Fruit fly (Drosophila melanogaster) whole organism, wandering third instar larva: ENCODE results near the gene sv.

Source experiments
- Abd-B ChIP-seq: fragments of >200 bp; optimal IDR thresholded peaks from 2 replicates; lab custom pipeline; 2017; ENCODE audit warnings: missing biosample characterization, missing genetic modification characterization
- CG32264 ChIP-seq: fragments of 200-800 bp; sonication (Bioruptor generic); optimal IDR thresholded peaks from 2 replicates; lab custom pipeline; 2016; ENCODE audit warnings: missing biosample characterization, missing genetic modification characterization
- CrebA ChIP-seq: fragments of 200-800 bp; sonication (Bioruptor generic); optimal IDR thresholded peaks from 2 replicates; lab custom pipeline; 2016; ENCODE audit warnings: missing biosample characterization, mild to moderate bottlenecking, missing genetic modification characterization, borderline replicate concordance
- Dfd ChIP-seq: fragments of >200 bp; optimal IDR thresholded peaks from 2 replicates; lab custom pipeline; 2017; ENCODE audit warnings: missing biosample characterization, missing genetic modification characterization
- Dif ChIP-seq: fragments of 200-275, 200-300 bp; sonication (Bioruptor generic); optimal IDR thresholded peaks from 2 replicates; lab custom pipeline; 2018; ENCODE audit warnings: missing biosample characterization, missing genetic modification characterization; ENCODE audit not compliant: partially characterized antibody
- GATAd ChIP-seq: sonication (Bioruptor generic); optimal IDR thresholded peaks from 2 replicates; lab custom pipeline; 2016; ENCODE audit warnings: missing biosample characterization, missing genetic modification characterization
- HLH106 ChIP-seq: fragments of 200-800 bp; optimal IDR thresholded peaks from 3 replicates; lab custom pipeline; 2019; ENCODE audit warnings: missing biosample characterization, mild to moderate bottlenecking, missing genetic modification characterization, moderate library complexity
- Hr78 ChIP-seq: fragments of >200 bp; optimal IDR thresholded peaks from 2 replicates; lab custom pipeline; 2017; ENCODE audit warnings: missing biosample characterization, missing genetic modification characterization
- Jra ChIP-seq: sonication (Bioruptor generic); optimal IDR thresholded peaks from 2 replicates; lab custom pipeline; 2016; ENCODE audit warnings: missing biosample characterization, missing genetic modification characterization
- Myc ChIP-seq: fragments of >200 bp; optimal IDR thresholded peaks from 2 replicates; lab custom pipeline; 2017
- N ChIP-seq: fragments of >200 bp; optimal IDR thresholded peaks from 2 replicates; lab custom pipeline; 2018; ENCODE audit warnings: missing biosample characterization, missing external identifiers, missing genetic modification characterization
- OdsH ChIP-seq: fragments of 200-800 bp; sonication (Bioruptor generic); optimal IDR thresholded peaks from 2 replicates; lab custom pipeline; 2016; ENCODE audit warnings: missing biosample characterization, mild to moderate bottlenecking, missing genetic modification characterization
- Rel ChIP-seq, 2 experiments: fragments of 200-800 bp; sonication (Bioruptor generic) in 1 of 2; optimal IDR thresholded peaks; 2 replicates in 1 of 2; 3 replicates in 1 of 2; lab custom pipeline; 2016 to 2019; ENCODE audit warnings: mild to moderate bottlenecking in 2 of 2, missing biosample characterization in 2 of 2, missing genetic modification characterization in 2 of 2, moderate library complexity in 1 of 2
- Sp1 ChIP-seq: fragments of 200-800 bp; sonication (Bioruptor generic); optimal IDR thresholded peaks from 3 replicates; lab custom pipeline; 2019; ENCODE audit warnings: missing biosample characterization, mild to moderate bottlenecking, missing genetic modification characterization, moderate library complexity
- Vsx2 ChIP-seq: fragments of 200-300, 225-300 bp; sonication (Bioruptor generic); optimal IDR thresholded peaks from 2 replicates; lab custom pipeline; 2018; ENCODE audit warnings: missing biosample characterization, missing genetic modification characterization; ENCODE audit not compliant: partially characterized antibody
- brk ChIP-seq: fragments of 200-800 bp; sonication (Bioruptor generic); optimal IDR thresholded peaks from 2 replicates; lab custom pipeline; 2016; ENCODE audit warnings: missing biosample characterization, mild to moderate bottlenecking, missing genetic modification characterization
- dl ChIP-seq, 2 experiments: fragments of 175-275, 200-275 bp in 1 of 2; fragments of 200-275 bp in 1 of 2; sonication (Bioruptor generic); optimal IDR thresholded peaks; lab custom pipeline; 2018; ENCODE audit warnings: mild to moderate bottlenecking in 2 of 2, missing biosample characterization in 2 of 2, missing genetic modification characterization in 2 of 2, moderate library complexity in 2 of 2; ENCODE audit not compliant: partially characterized antibody in 2 of 2, insufficient read depth in 1 of 2
- dmrt93B ChIP-seq: fragments of 200-800 bp; sonication (Bioruptor generic); optimal IDR thresholded peaks from 2 replicates; lab custom pipeline; 2018; ENCODE audit warnings: missing biosample characterization, mild to moderate bottlenecking, missing genetic modification characterization
- dsf ChIP-seq: sonication (Bioruptor generic); optimal IDR thresholded peaks from 2 replicates; lab custom pipeline; 2016; ENCODE audit warnings: missing biosample characterization, missing genetic modification characterization, borderline replicate concordance
- ey ChIP-seq: fragments of 200-800 bp; sonication (Bioruptor generic); optimal IDR thresholded peaks from 2 replicates; lab custom pipeline; 2016; ENCODE audit warnings: missing biosample characterization, missing genetic modification characterization
- foxo ChIP-seq, 2 experiments: fragments of 200-800 bp; sonication (Bioruptor generic); optimal IDR thresholded peaks; 2 replicates in 1 of 2; 3 replicates in 1 of 2; lab custom pipeline; 2016 to 2017; ENCODE audit warnings: missing biosample characterization in 2 of 2, missing genetic modification characterization in 2 of 2
- fru ChIP-seq: fragments of 200-800 bp; sonication (Bioruptor generic); optimal IDR thresholded peaks from 3 replicates; lab custom pipeline; 2016; ENCODE audit warnings: missing biosample characterization, mild to moderate bottlenecking, missing genetic modification characterization
- h ChIP-seq: fragments of 200-800 bp; sonication (Bioruptor generic); optimal IDR thresholded peaks from 3 replicates; lab custom pipeline; 2016; ENCODE audit warnings: missing biosample characterization, mild to moderate bottlenecking, missing genetic modification characterization
- jim ChIP-seq: fragments of 175-275, 200-325 bp; sonication (Bioruptor generic); optimal IDR thresholded peaks from 2 replicates; lab custom pipeline; 2016; ENCODE audit warnings: missing biosample characterization, mild to moderate bottlenecking, missing genetic modification characterization
- lola ChIP-seq: fragments of >200 bp; optimal IDR thresholded peaks from 2 replicates; lab custom pipeline; 2017; ENCODE audit warnings: missing biosample characterization, missing genetic modification characterization
- pan ChIP-seq: fragments of >200 bp; optimal IDR thresholded peaks from 2 replicates; lab custom pipeline; 2017
- psq ChIP-seq: fragments of 200-800 bp; sonication (Bioruptor generic); optimal IDR thresholded peaks from 3 replicates; lab custom pipeline; 2017; ENCODE audit warnings: missing biosample characterization, mild to moderate bottlenecking, missing genetic modification characterization, moderate library complexity
- rgr ChIP-seq: fragments of 200-800 bp; sonication (Bioruptor generic); optimal IDR thresholded peaks from 3 replicates; lab custom pipeline; 2016; ENCODE audit warnings: missing biosample characterization, mild to moderate bottlenecking, missing genetic modification characterization
- sage ChIP-seq: fragments of 200-800 bp; sonication (Bioruptor generic); optimal IDR thresholded peaks from 2 replicates; lab custom pipeline; 2016; ENCODE audit warnings: missing biosample characterization, mild to moderate bottlenecking, missing genetic modification characterization
- tai ChIP-seq: sonication (Bioruptor generic); optimal IDR thresholded peaks from 2 replicates; lab custom pipeline; 2016; ENCODE audit warnings: missing biosample characterization, missing genetic modification characterization
- usp ChIP-seq: fragments of >200 bp; optimal IDR thresholded peaks from 2 replicates; lab custom pipeline; 2017; ENCODE audit warnings: missing biosample characterization, missing genetic modification characterization
- woc ChIP-seq: sonication (Bioruptor generic); optimal IDR thresholded peaks from 2 replicates; lab custom pipeline; 2016; ENCODE audit warnings: missing biosample characterization, mild to moderate bottlenecking, missing genetic modification characterization

Gene sv

DNA sequence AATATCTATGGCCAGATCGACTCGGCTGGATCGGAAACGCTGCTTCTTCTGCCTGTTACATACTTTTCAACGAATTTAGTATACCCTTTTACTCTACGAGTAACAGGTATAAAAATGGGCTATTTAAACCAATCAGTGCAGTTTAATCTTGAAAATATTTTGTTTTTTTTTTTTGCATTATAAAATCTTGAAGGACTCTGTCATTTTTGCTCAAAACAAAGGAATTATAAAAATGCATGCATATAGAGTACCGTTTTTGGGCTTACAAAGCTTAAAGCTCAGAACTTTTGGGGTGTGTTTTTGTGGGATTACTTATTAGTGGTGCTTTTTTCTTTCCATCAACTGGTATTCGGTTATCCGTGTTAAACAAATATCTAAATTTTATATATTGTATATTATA lies 37.7 kb downstream of the sv start, which contains the start of gene CG11155:
TSS of gene CG11155 (plus strand) at position 313 of the 400 bp plus-strand sequence.
- TF ChIP-seq CrebA (GFP tag; lab: Kevin White, UChicago) (no peak), Hr78 (GFP tag; lab: Kevin White, UChicago) (no peak), foxo (GFP tag; optimal IDR thresholded peaks at IDR 0.05; lab: Kevin White, UChicago) (no peak), HLH106 (no peak), Rel (GFP tag; optimal IDR thresholded peaks at IDR 0.05; lab: Kevin White, UChicago) (no peak), Rel (tag; optimal IDR thresholded peaks at IDR 0.05; lab: Kevin White, UChicago) (no peak), sage (no peak), Vsx2 (GFP tag; lab: Kevin White, UChicago) (no peak), brk (no peak), dl (GFP tag; optimal IDR thresholded peaks at IDR 0.05; lab: Kevin White, UChicago; ENCODE audit: insufficient read depth in 1 of 2, partially characterized antibody in 2 of 2) (no peak), Dfd (no peak), jim (GFP tag; lab: Kevin White, UChicago) (no peak), Abd-B (GFP tag; lab: Kevin White, UChicago) (no peak), usp (GFP tag; lab: Kevin White, UChicago) (no peak), ey (GFP tag; lab: Kevin White, UChicago) (no peak), Dif (GFP tag; lab: Kevin White, UChicago) (no peak), dmrt93B (GFP tag; lab: Kevin White, UChicago) (no peak), woc (no peak)

DNA sequence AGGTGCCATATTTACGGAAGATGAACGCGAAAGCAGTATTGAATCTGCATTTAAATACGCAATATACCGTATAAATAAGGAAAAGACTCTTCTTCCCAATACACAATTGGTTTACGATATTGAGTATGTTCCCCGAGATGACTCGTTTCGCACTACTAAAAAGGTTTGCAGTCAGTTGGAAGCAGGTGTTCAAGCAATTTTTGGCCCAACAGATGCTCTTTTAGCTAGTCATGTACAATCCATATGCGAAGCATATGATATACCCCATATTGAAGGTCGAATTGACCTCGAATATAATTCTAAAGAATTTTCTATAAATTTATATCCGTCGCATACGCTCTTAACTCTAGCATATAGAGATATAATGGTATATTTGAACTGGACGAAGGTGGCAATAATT lies 38.4 kb downstream of the sv start:
- no peak for TF ChIP-seq rgr (GFP tag; lab: Kevin White, UChicago)
- no peak for TF ChIP-seq psq
- no peak for TF ChIP-seq Sp1
- TF ChIP-seq GATAd (GFP tag; lab: Kevin White, UChicago) = no peak
- no peak for TF ChIP-seq brk
- no peak for TF ChIP-seq N
- no peak for TF ChIP-seq woc
- no peak for TF ChIP-seq CG32264 (GFP tag; lab: Kevin White, UChicago)
- no peak for TF ChIP-seq Hr78 (GFP tag; lab: Kevin White, UChicago)
- no peak for TF ChIP-seq dsf
- no peak for TF ChIP-seq OdsH
- TF ChIP-seq Dif (GFP tag; lab: Kevin White, UChicago) = no peak
- TF ChIP-seq h (GFP tag; lab: Kevin White, UChicago) = no peak
- no peak for TF ChIP-seq usp (GFP tag; lab: Kevin White, UChicago)
- no peak for TF ChIP-seq Jra (GFP tag; lab: Kevin White, UChicago)
- TF ChIP-seq Dfd = no peak
- no peak for TF ChIP-seq pan (lab: Kevin White, UChicago)
- TF ChIP-seq HLH106 = no peak
- no peak for TF ChIP-seq lola (GFP tag; lab: Kevin White, UChicago)
- TF ChIP-seq, all 38 proteins: peak for 0

DNA sequence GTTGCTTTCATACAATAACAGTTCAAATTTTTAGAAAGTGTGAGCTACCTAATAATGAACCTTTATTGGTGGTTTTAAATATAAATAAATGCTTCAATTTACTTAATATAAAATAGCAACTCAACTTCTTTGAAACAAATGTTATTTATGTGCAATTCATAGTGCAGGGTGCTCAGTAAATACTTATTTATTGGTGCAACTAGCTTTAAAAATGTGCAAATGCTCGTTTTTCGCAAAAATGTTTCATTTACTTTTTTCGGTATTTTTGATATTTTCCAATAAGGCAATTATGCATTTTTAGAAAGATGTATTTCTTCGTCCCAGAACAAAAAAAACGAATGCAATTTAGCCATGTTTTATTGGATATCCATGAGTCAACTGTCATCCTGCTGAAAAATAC lies 56.1 kb downstream of the sv start:
- TF ChIP-seq Jra (GFP tag; lab: Kevin White, UChicago) (no peak), psq (no peak), tai (GFP tag; lab: Kevin White, UChicago) (no peak), Myc (lab: Kevin White, UChicago) (no peak), OdsH (no peak), fru (GFP tag; lab: Kevin White, UChicago) (no peak), dmrt93B (GFP tag; lab: Kevin White, UChicago) (no peak), Dif (GFP tag; lab: Kevin White, UChicago) (no peak), pan (lab: Kevin White, UChicago) (no peak), jim (GFP tag; lab: Kevin White, UChicago) (no peak), CrebA (GFP tag; lab: Kevin White, UChicago) (no peak), sage (no peak)

dm6 chr4:1146456-1146855 lies 57.9 kb downstream of the sv start:
- TF ChIP-seq sage (peak; percentile 13), woc (peak; percentile 6), N (peak; percentile 13), Sp1 (no peak)

DNA sequence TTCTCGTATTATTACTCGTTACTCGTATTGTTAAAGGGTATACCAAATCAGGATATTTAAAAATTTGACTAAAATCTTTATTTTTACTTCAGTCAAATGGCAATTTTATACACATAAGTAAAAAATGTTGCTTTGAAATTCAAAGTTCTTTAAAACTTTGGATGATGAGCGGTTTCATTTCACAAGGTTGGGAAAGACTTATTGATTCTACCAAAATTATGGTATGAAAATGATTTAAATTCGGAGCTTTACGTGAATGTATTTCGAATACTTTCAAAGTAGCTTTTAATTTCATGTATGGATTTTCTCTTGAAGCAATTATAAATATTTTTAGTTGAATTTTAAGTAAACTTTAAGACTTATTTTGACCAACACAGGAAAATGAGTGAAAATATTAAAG lies 58.6 kb downstream of the sv start, which contains the start of gene Kif3C:
TSS of gene Kif3C (plus strand) at position 301 of the 400 bp plus-strand sequence.
- no peak for TF ChIP-seq HLH106
- no peak for TF ChIP-seq Myc (lab: Kevin White, UChicago)
- no peak for TF ChIP-seq sage
- no peak for TF ChIP-seq Sp1
- TF ChIP-seq h (GFP tag; lab: Kevin White, UChicago) = no peak
- no peak for TF ChIP-seq CG32264 (GFP tag; lab: Kevin White, UChicago)
- no peak for TF ChIP-seq Abd-B (GFP tag; lab: Kevin White, UChicago)
